Worm (Caenorhabditis elegans): ENCODE measurements around the gene F54B8.4.
"Not testable (repeated sequence)": the region's sequence is repeated elsewhere in the genome, so short reads cannot be mapped to it uniquely, and the experiment has no call there.

DNA sequence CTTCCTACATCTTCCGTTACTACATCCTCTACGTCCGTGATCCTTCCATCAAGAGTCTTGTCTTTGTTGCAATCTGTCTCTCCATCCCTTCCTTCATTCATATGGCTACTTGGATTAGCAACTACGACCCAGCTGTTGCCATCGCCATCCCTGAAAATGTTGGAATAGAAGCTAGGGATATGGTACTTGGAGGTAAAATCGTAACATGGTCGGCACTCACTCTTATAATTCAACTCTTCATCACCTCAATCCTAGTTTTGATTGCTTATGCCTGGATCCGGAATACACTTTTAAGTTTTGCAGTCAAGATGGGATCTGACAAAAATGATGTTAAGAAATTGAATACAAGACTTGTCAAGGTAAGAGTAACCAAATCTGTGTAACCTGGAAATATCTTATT is 12.4 kb upstream of the F54B8.4 start, which contains the start of gene T26E4.18:
- not testable (repeated sequence) for TF ChIP-seq daf-12 (tag; optimal IDR thresholded peaks at IDR 0.05); fos-1 (tag; optimal IDR thresholded peaks at IDR 0.05); pha-4 (GFP tag; IDR thresholded peaks at IDR 0.05); pha-4 (tag; optimal IDR thresholded peaks at IDR 0.05); Y5F2A.4 (GFP tag; optimal IDR thresholded peaks at IDR 0.05); nhr-10 (tag; optimal IDR thresholded peaks at IDR 0.05); F37D6.2 (tag; optimal IDR thresholded peaks at IDR 0.05); hlh-30 (tag; optimal IDR thresholded peaks at IDR 0.05; ENCODE audit: insufficient read depth); ama-1 (optimal IDR thresholded peaks at IDR 0.05); zag-1 (tag; optimal IDR thresholded peaks at IDR 0.05); R02D3.7 (tag; optimal IDR thresholded peaks at IDR 0.05)

All from whole organism, L4 larva.